Worm (Caenorhabditis elegans) whole organism, young adult: ENCODE data around the gene srr-10.

ENCODE experiments used
- B0035.1 ChIP-seq: sonication (generic microtip); optimal IDR thresholded peaks from 2 replicates; lab custom pipeline; 2016; ENCODE audit warnings: missing genetic modification characterization, mild to moderate bottlenecking, missing compliant biosample characterization, missing genotype, missing genetic modification reagents
- F39B2.1 ChIP-seq: fragments of 200-800 bp; sonication (Bioruptor generic); IDR thresholded peaks from 2 replicates; pipeline ENCODE4 v1.3.6; 2022; ENCODE audit warnings: missing genetic modification reagents, missing genetic modification characterization, missing compliant biosample characterization
- F57C9.4 ChIP-seq: sonication (generic microtip); optimal IDR thresholded peaks from 2 replicates; lab custom pipeline; 2017; ENCODE audit warnings: mild to moderate bottlenecking, missing genetic modification characterization, missing compliant biosample characterization
- K11D2.4 ChIP-seq: fragments of 200-800 bp; sonication (Bioruptor generic); IDR thresholded peaks from 2 replicates; pipeline ENCODE4 v1.3.6; 2022; ENCODE audit warnings: missing genetic modification reagents, missing genetic modification characterization, missing compliant biosample characterization
- K12H6.12 ChIP-seq: fragments of 200-800 bp; sonication (Bioruptor generic); optimal IDR thresholded peaks from 2 replicates; lab custom pipeline; 2018; ENCODE audit warnings: mild to moderate bottlenecking, missing genetic modification characterization, missing compliant biosample characterization
- T07F8.4 ChIP-seq: sonication (generic microtip); optimal IDR thresholded peaks from 2 replicates; lab custom pipeline; 2016; ENCODE audit warnings: mild to moderate bottlenecking, missing genetic modification characterization, moderate library complexity, missing compliant biosample characterization
- T26A5.8 ChIP-seq: sonication (generic microtip); optimal IDR thresholded peaks from 2 replicates; lab custom pipeline; 2016; ENCODE audit warnings: missing genetic modification characterization, missing compliant biosample characterization
- Y56A3A.18 ChIP-seq: fragments of 200-800 bp; sonication (Bioruptor generic); IDR thresholded peaks from 2 replicates; pipeline ENCODE4 v1.3.6; 2022; ENCODE audit warnings: missing genetic modification reagents, missing genetic modification characterization, missing compliant biosample characterization
- ZK185.1 ChIP-seq: sonication (generic microtip); optimal IDR thresholded peaks from 2 replicates; lab custom pipeline; 2016; ENCODE audit warnings: mild to moderate bottlenecking, missing genetic modification characterization, missing compliant biosample characterization; ENCODE audit not compliant: poor library complexity, severe bottlenecking
- atf-7 ChIP-seq: sonication (generic microtip); optimal IDR thresholded peaks from 2 replicates; lab custom pipeline; 2017; ENCODE audit warnings: mild to moderate bottlenecking, missing genetic modification characterization, missing compliant biosample characterization
- athp-1 ChIP-seq: sonication (generic microtip); optimal IDR thresholded peaks from 2 replicates; lab custom pipeline; 2017; ENCODE audit warnings: mild to moderate bottlenecking, missing genetic modification characterization, missing compliant biosample characterization
- attf-3 ChIP-seq: fragments of 200-800 bp; sonication (Bioruptor generic); conservative IDR thresholded peaks from 2 replicates; pipeline ENCODE4 v1.3.6; 2022; ENCODE audit warnings: missing genetic modification reagents, missing genetic modification characterization, missing compliant biosample characterization
- attf-5 ChIP-seq: fragments of 200-800 bp; sonication (Bioruptor generic); optimal IDR thresholded peaks from 2 replicates; lab custom pipeline; 2018; ENCODE audit warnings: mild to moderate bottlenecking, missing genetic modification characterization, missing compliant biosample characterization
- cebp-1 ChIP-seq, 2 experiments: fragments of 200-800 bp in 1 of 2; sonication (Bioruptor generic) in 1 of 2; sonication (generic microtip) in 1 of 2; IDR thresholded peaks in 1 of 2; optimal IDR thresholded peaks in 1 of 2; 2 replicates each; pipeline versions ENCODE4 v1.3.6 to Lab custom; 2017 to 2022; ENCODE audit warnings: missing compliant biosample characterization in 2 of 2, missing genetic modification characterization in 2 of 2, mild to moderate bottlenecking in 1 of 2, missing genetic modification reagents in 1 of 2, moderate library complexity in 1 of 2
- ceh-27 ChIP-seq: fragments of 200-800 bp; sonication (Bioruptor generic); optimal IDR thresholded peaks from 2 replicates; lab custom pipeline; 2018; ENCODE audit warnings: mild to moderate bottlenecking, missing genetic modification characterization, moderate library complexity, missing compliant biosample characterization
- die-1 ChIP-seq: sonication (generic microtip); optimal IDR thresholded peaks from 2 replicates; lab custom pipeline; 2016; ENCODE audit warnings: missing genotype, mild to moderate bottlenecking, missing genetic modification characterization, missing compliant biosample characterization
- dox-1 ChIP-seq: fragments of 200-800 bp; sonication (Bioruptor generic); IDR thresholded peaks from 2 replicates; pipeline ENCODE4 v1.3.6; 2022; ENCODE audit warnings: missing genetic modification reagents, missing genetic modification characterization, missing compliant biosample characterization
- dpff-1 ChIP-seq: sonication (generic microtip); optimal IDR thresholded peaks from 2 replicates; lab custom pipeline; 2017; ENCODE audit warnings: mild to moderate bottlenecking, missing genetic modification characterization, missing compliant biosample characterization
- egrh-3 ChIP-seq: fragments of 200-800 bp; sonication (Bioruptor generic); IDR thresholded peaks from 2 replicates; pipeline ENCODE4 v1.3.6; 2022; ENCODE audit warnings: missing genetic modification reagents, missing genetic modification characterization, missing compliant biosample characterization
- hmg-1.2 ChIP-seq: fragments of 200-800 bp; sonication (Bioruptor generic); IDR thresholded peaks from 2 replicates; pipeline ENCODE4 v1.3.6; 2022; ENCODE audit warnings: missing genetic modification reagents, missing genetic modification characterization, missing compliant biosample characterization
- hrde-1 ChIP-seq: sonication (generic microtip); optimal IDR thresholded peaks from 2 replicates; lab custom pipeline; 2016; ENCODE audit warnings: missing genetic modification characterization, mild to moderate bottlenecking, missing compliant biosample characterization, moderate library complexity, missing genotype, missing genetic modification reagents, borderline replicate concordance
- hsf-1 ChIP-seq: fragments of 200-800 bp; sonication (Bioruptor generic); IDR thresholded peaks from 2 replicates; pipeline ENCODE4 v1.3.6; 2022; ENCODE audit warnings: missing genetic modification reagents, missing genetic modification characterization, missing compliant biosample characterization
- lag-1 ChIP-seq: fragments of 200-800 bp; sonication (Bioruptor generic); IDR thresholded peaks from 2 replicates; pipeline ENCODE4 v1.3.6; 2022; ENCODE audit warnings: missing genetic modification reagents, missing genetic modification characterization, missing compliant biosample characterization
- let-607 ChIP-seq, 2 experiments: fragments of 200-800 bp in 1 of 2; sonication (Bioruptor generic) in 1 of 2; sonication (generic microtip) in 1 of 2; optimal IDR thresholded peaks; 2 replicates each; lab custom pipeline; 2016 to 2018; ENCODE audit warnings: mild to moderate bottlenecking in 2 of 2, missing compliant biosample characterization in 2 of 2, missing genetic modification characterization in 2 of 2, moderate library complexity in 2 of 2, missing genotype in 1 of 2
- lin-26 ChIP-seq: fragments of 200-800 bp; sonication (Bioruptor generic); IDR thresholded peaks from 2 replicates; pipeline ENCODE4 v1.3.6; 2022; ENCODE audit warnings: missing genetic modification reagents, missing genetic modification characterization, missing compliant biosample characterization
- lin-35 ChIP-seq, 3 experiments: fragments of 150-350 bp in 2 of 3; sonication (generic microtip) in 1 of 3; optimal IDR thresholded peaks; 2 replicates each; lab custom pipeline; 2014 to 2018; ENCODE audit warnings: missing biosample characterization in 3 of 3, missing genetic modification characterization in 3 of 3, missing genetic modification reagents in 3 of 3
- lin-40 ChIP-seq: sonication (generic microtip); optimal IDR thresholded peaks from 2 replicates; lab custom pipeline; 2016; ENCODE audit warnings: missing genetic modification characterization, mild to moderate bottlenecking, missing compliant biosample characterization, missing genotype, missing genetic modification reagents
- lin-54 ChIP-seq: fragments of 200-800 bp; sonication (Bioruptor generic); optimal IDR thresholded peaks from 2 replicates; lab custom pipeline; 2018; ENCODE audit warnings: mild to moderate bottlenecking, missing genetic modification characterization, missing compliant biosample characterization
- lir-1 ChIP-seq: fragments of 200-800 bp; sonication (Bioruptor generic); conservative IDR thresholded peaks from 2 replicates; pipeline ENCODE4 v1.3.6; 2022; ENCODE audit warnings: missing genetic modification reagents, missing genetic modification characterization, missing compliant biosample characterization
- madf-10 ChIP-seq: sonication (generic microtip); optimal IDR thresholded peaks from 2 replicates; lab custom pipeline; 2016; ENCODE audit warnings: mild to moderate bottlenecking, missing genetic modification characterization, missing compliant biosample characterization
- madf-8 ChIP-seq: fragments of 200-800 bp; sonication (Bioruptor generic); conservative IDR thresholded peaks from 2 replicates; pipeline ENCODE4 v1.3.6; 2022; ENCODE audit warnings: missing genetic modification reagents, missing genetic modification characterization, missing compliant biosample characterization
- mcd-1 ChIP-seq: fragments of 200-800 bp; sonication (Bioruptor generic); IDR thresholded peaks from 2 replicates; pipeline ENCODE4 v1.3.6; 2022; ENCODE audit warnings: missing genetic modification reagents, missing genetic modification characterization, missing compliant biosample characterization
- nfyb-1 ChIP-seq: fragments of 200-800 bp; sonication (Bioruptor generic); IDR thresholded peaks from 2 replicates; pipeline ENCODE4 v1.3.6; 2022; ENCODE audit warnings: missing genetic modification reagents, missing genetic modification characterization, missing compliant biosample characterization
- nhr-120 ChIP-seq: fragments of 200-800 bp; sonication (Bioruptor generic); IDR thresholded peaks from 2 replicates; pipeline ENCODE4 v1.3.6; 2022; ENCODE audit warnings: missing genetic modification characterization, missing compliant biosample characterization
- nhr-179 ChIP-seq: sonication (generic microtip); optimal IDR thresholded peaks from 2 replicates; lab custom pipeline; 2016; ENCODE audit warnings: mild to moderate bottlenecking, missing genetic modification characterization, missing compliant biosample characterization
- nhr-80 ChIP-seq: sonication (generic microtip); optimal IDR thresholded peaks from 2 replicates; lab custom pipeline; 2016; ENCODE audit warnings: missing genetic modification characterization, missing compliant biosample characterization
- pbrm-1 ChIP-seq: fragments of 200-800 bp; sonication (Bioruptor generic); IDR thresholded peaks from 2 replicates; pipeline ENCODE4 v1.3.6; 2022; ENCODE audit warnings: missing genetic modification reagents, missing genetic modification characterization, missing compliant biosample characterization
- rpc-1 ChIP-seq, 2 experiments: fragments of 150-350 bp in 1 of 2; sonication (generic microtip) in 1 of 2; optimal IDR thresholded peaks; 2 replicates each; lab custom pipeline; 2014 to 2018; ENCODE audit warnings: missing biosample characterization in 1 of 2, missing genetic modification characterization in 1 of 2, missing genetic modification reagents in 1 of 2, missing genotype in 1 of 2
- snpc-1.3 ChIP-seq: sonication (generic microtip); optimal IDR thresholded peaks from 2 replicates; lab custom pipeline; 2017; ENCODE audit warnings: missing genetic modification characterization, mild to moderate bottlenecking, missing compliant biosample characterization, antibody characterized with exemption, moderate library complexity, missing genotype, missing genetic modification reagents; ENCODE audit not compliant: insufficient read depth
- snpc-3.4 ChIP-seq: sonication (generic microtip); optimal IDR thresholded peaks from 2 replicates; lab custom pipeline; 2017; ENCODE audit warnings: missing genetic modification characterization, mild to moderate bottlenecking, missing compliant biosample characterization, antibody characterized with exemption, moderate library complexity, missing genotype, missing genetic modification reagents
- somi-1 ChIP-seq: fragments of 200-800 bp; sonication (Bioruptor generic); optimal IDR thresholded peaks from 2 replicates; lab custom pipeline; 2018; ENCODE audit warnings: mild to moderate bottlenecking, missing genetic modification characterization, missing compliant biosample characterization
- unc-62 ChIP-seq: fragments of 150-350 bp; optimal IDR thresholded peaks from 2 replicates; lab custom pipeline; 2014; ENCODE audit warnings: missing biosample characterization, missing genetic modification reagents, missing genetic modification characterization
- zfh-2 ChIP-seq: fragments of 200-800 bp; sonication (Bioruptor generic); conservative IDR thresholded peaks from 2 replicates; pipeline ENCODE4 v1.3.6; 2022; ENCODE audit warnings: missing genetic modification reagents, missing genetic modification characterization, missing compliant biosample characterization
- ztf-28 ChIP-seq: fragments of 200-800 bp; sonication (Bioruptor generic); IDR thresholded peaks from 2 replicates; pipeline ENCODE4 v1.3.6; 2022; ENCODE audit warnings: missing genetic modification reagents, missing genetic modification characterization, missing compliant biosample characterization
- ztf-3 ChIP-seq: fragments of 200-800 bp; sonication (Bioruptor generic); optimal IDR thresholded peaks from 2 replicates; lab custom pipeline; 2018; ENCODE audit warnings: mild to moderate bottlenecking, missing genetic modification characterization, missing compliant biosample characterization

The srr-10 gene

ce11 chrV:7728003-7728678 lies 7.3 kb upstream of the srr-10 start:
- TF ChIP-seq snpc-3.4 = no peak
- TF ChIP-seq hrde-1 (tag; lab: Kevin White, UChicago) = no peak
- no peak for TF ChIP-seq rpc-1 (optimal IDR thresholded peaks at IDR 0.05; lab: Kevin White, UChicago)
- TF ChIP-seq rpc-1 (tag; optimal IDR thresholded peaks at IDR 0.05; lab: Kevin White, UChicago) = no peak
- TF ChIP-seq hmg-1.2 (GFP tag; lab: Robert Waterston, UW) = peak; percentile 84
- no peak for TF ChIP-seq Y56A3A.18
- no peak for TF ChIP-seq T07F8.4
- no peak for TF ChIP-seq nhr-179 (tag; lab: Kevin White, UChicago)
- TF ChIP-seq K11D2.4 (GFP tag; lab: Robert Waterston, UW) = 0 out of 2 replicates have a peak, but pooled peaks have one; percentile 46
- TF ChIP-seq madf-8 (GFP tag; lab: Robert Waterston, UW) = no peak
- no peak for TF ChIP-seq cebp-1 (GFP tag; IDR thresholded peaks at IDR 0.05; lab: Robert Waterston, UW)
- peak; percentile 80 for TF ChIP-seq cebp-1 (tag; optimal IDR thresholded peaks at IDR 0.05; lab: Kevin White, UChicago)
- TF ChIP-seq lin-26 (GFP tag; lab: Robert Waterston, UW) = no peak
- no peak for TF ChIP-seq T26A5.8 (tag; lab: Kevin White, UChicago)
- peak; percentile 34 for TF ChIP-seq madf-10 (tag; lab: Kevin White, UChicago)
- peak in 1 of 3 experiments; percentile 77 for TF ChIP-seq lin-35 (GFP tag; optimal IDR thresholded peaks at IDR 0.05; lab: Kevin White, UChicago)
- peak; percentile 99 for TF ChIP-seq zfh-2 (GFP tag; lab: Robert Waterston, UW)
- TF ChIP-seq die-1 (tag; lab: Kevin White, UChicago) = peak; percentile 24
- TF ChIP-seq ceh-27 (GFP tag; lab: Kevin White, UChicago) = peak; percentile 48
- peak; percentile 2 to 23 for TF ChIP-seq let-607 (tag; optimal IDR thresholded peaks at IDR 0.05; lab: Kevin White, UChicago)
- TF ChIP-seq ztf-3 (GFP tag; lab: Kevin White, UChicago) = peak; percentile 24
- TF ChIP-seq nhr-80 (tag; lab: Kevin White, UChicago) = peak; percentile 63
- peak; percentile 74; the same call in 1 of the 2 replicates for TF ChIP-seq nfyb-1 (GFP tag; lab: Robert Waterston, UW)
- no peak for TF ChIP-seq dpff-1 (tag; lab: Kevin White, UChicago)
- no peak for TF ChIP-seq unc-62 (GFP tag; lab: Kevin White, UChicago)
- TF ChIP-seq dox-1 = peak; percentile 43; the same call in 1 of the 2 replicates
- TF ChIP-seq F39B2.1 = no peak
- no peak for TF ChIP-seq lir-1 (GFP tag; lab: Robert Waterston, UW)
- peak; percentile 81 for TF ChIP-seq atf-7 (tag; lab: Kevin White, UChicago)
- no peak for TF ChIP-seq ztf-28
- TF ChIP-seq mcd-1 (GFP tag; lab: Robert Waterston, UW) = peak; percentile 67
- no peak for TF ChIP-seq ZK185.1
- peak; percentile 78; the same call in 1 of the 2 replicates for TF ChIP-seq egrh-3 (GFP tag; lab: Robert Waterston, UW)
- TF ChIP-seq K12H6.12 = peak; percentile 94
- TF ChIP-seq hsf-1 (GFP tag; lab: Robert Waterston, UW) = no peak
- peak; percentile 22 for TF ChIP-seq athp-1
- peak; percentile 53 for TF ChIP-seq attf-5 (GFP tag; lab: Kevin White, UChicago)
- TF ChIP-seq lin-54 (GFP tag; lab: Kevin White, UChicago) = no peak
- no peak for TF ChIP-seq snpc-1.3 (tag; lab: Kevin White, UChicago)
- TF ChIP-seq pbrm-1 = 0 out of 2 replicates have a peak, but pooled peaks have one; percentile 25
- no peak for TF ChIP-seq attf-3 (GFP tag; lab: Robert Waterston, UW)
- TF ChIP-seq B0035.1 = no peak
- no peak for TF ChIP-seq lag-1 (GFP tag; lab: Robert Waterston, UW)
- TF ChIP-seq nhr-120 (GFP tag; lab: Robert Waterston, UW) = no peak
- TF ChIP-seq F57C9.4 = no peak
- peak; percentile 83 for TF ChIP-seq lin-40
- peak; percentile 46 for TF ChIP-seq somi-1 (GFP tag; lab: Kevin White, UChicago)
